Fruit fly (Drosophila melanogaster): ENCODE results near the gene CG3117.

- TF ChIP-seq OdsH (GFP tag; optimal IDR thresholded peaks at IDR 0.05) (no peak), psq (GFP tag; optimal IDR thresholded peaks at IDR 0.05) (peak; percentile 85), usp (GFP tag; optimal IDR thresholded peaks at IDR 0.05) (no peak), CrebA (GFP tag; optimal IDR thresholded peaks at IDR 0.05; ENCODE audit: borderline replicate concordance) (no peak), Myc (optimal IDR thresholded peaks at IDR 0.05) (no peak), Hr78 (GFP tag; optimal IDR thresholded peaks at IDR 0.05) (no peak), pan (optimal IDR thresholded peaks at IDR 0.05) (no peak), Abd-B (GFP tag; optimal IDR thresholded peaks at IDR 0.05) (no peak), dmrt93B (GFP tag; optimal IDR thresholded peaks at IDR 0.05) (no peak), brk (GFP tag; optimal IDR thresholded peaks at IDR 0.05) (no peak), Mio (GFP tag; optimal IDR thresholded peaks at IDR 0.05) (no peak)
Measured at dm6 chr2L:2888859-2889443, 41.9 kb upstream of the CG3117 start.
